Worm (Caenorhabditis elegans) whole organism, L4 larva: Measurements from ENCODE around the gene fip-4.

ENCODE experiments used
- F26F4.8 ChIP-seq: fragments of 200-800 bp; sonication (Bioruptor generic); conservative IDR thresholded peaks from 2 replicates; pipeline ENCODE4 v1.3.6; 2022; ENCODE audit warnings: missing genetic modification characterization, missing compliant biosample characterization
- Y5F2A.4 ChIP-seq: fragments of 200-800 bp; sonication (Bioruptor generic); optimal IDR thresholded peaks from 2 replicates; lab custom pipeline; 2018; ENCODE audit warnings: mild to moderate bottlenecking, missing genetic modification characterization, missing compliant biosample characterization
- ceh-28 ChIP-seq: fragments of 150-350 bp; optimal IDR thresholded peaks from 2 replicates; lab custom pipeline; 2014; ENCODE audit warnings: missing biosample characterization, missing genetic modification reagents, missing genetic modification characterization
- ces-1 ChIP-seq: fragments of 150-350 bp; sonication (generic microtip); optimal IDR thresholded peaks from 4 replicates; lab custom pipeline; 2014; ENCODE audit warnings: missing biosample characterization, missing genetic modification reagents, missing genetic modification characterization
- dve-1 ChIP-seq: sonication (generic microtip); optimal IDR thresholded peaks from 2 replicates; lab custom pipeline; 2017; ENCODE audit warnings: antibody characterized with exemption, mild to moderate bottlenecking, missing genetic modification characterization, missing compliant biosample characterization; ENCODE audit not compliant: insufficient read depth
- lir-3 ChIP-seq: sonication (generic microtip); optimal IDR thresholded peaks from 2 replicates; lab custom pipeline; 2016; ENCODE audit warnings: mild to moderate bottlenecking, missing genetic modification characterization, missing compliant biosample characterization
- lsy-2 ChIP-seq, 2 experiments: fragments of 150-350 bp in 1 of 2; sonication (generic microtip) in 1 of 2; optimal IDR thresholded peaks; 2 replicates each; lab custom pipeline; 2014 to 2017; ENCODE audit warnings: missing biosample characterization in 2 of 2, missing genetic modification characterization in 2 of 2
- nhr-237 ChIP-seq: sonication (generic microtip); optimal IDR thresholded peaks from 2 replicates; lab custom pipeline; 2017; ENCODE audit warnings: missing biosample characterization, missing genetic modification characterization
- nhr-77 ChIP-seq: fragments of 150-350 bp; optimal IDR thresholded peaks from 2 replicates; lab custom pipeline; 2014; ENCODE audit warnings: missing biosample characterization, missing genetic modification characterization
- pha-4 ChIP-seq, 2 experiments: fragments of 150-350 bp in 1 of 2; fragments of 200-800 bp in 1 of 2; sonication (Bioruptor generic) in 1 of 2; IDR thresholded peaks in 1 of 2; optimal IDR thresholded peaks in 1 of 2; 2 replicates each; pipeline versions ENCODE4 v1.3.6 to Lab custom; 2014 to 2022; ENCODE audit warnings: missing genetic modification characterization in 2 of 2, missing genetic modification reagents in 2 of 2, missing biosample characterization in 1 of 2, missing compliant biosample characterization in 1 of 2
- pqm-1 ChIP-seq: sonication (generic microtip); optimal IDR thresholded peaks from 2 replicates; lab custom pipeline; 2017; ENCODE audit warnings: missing biosample characterization, missing genetic modification characterization
- snpc-4 ChIP-seq: fragments of 150-350 bp; optimal IDR thresholded peaks from 2 replicates; lab custom pipeline; 2014; ENCODE audit warnings: missing biosample characterization, missing genetic modification characterization
- unc-130 ChIP-seq: sonication (generic microtip); optimal IDR thresholded peaks from 2 replicates; lab custom pipeline; 2016; ENCODE audit warnings: missing genetic modification reagents, missing genetic modification characterization, missing compliant biosample characterization

DNA sequence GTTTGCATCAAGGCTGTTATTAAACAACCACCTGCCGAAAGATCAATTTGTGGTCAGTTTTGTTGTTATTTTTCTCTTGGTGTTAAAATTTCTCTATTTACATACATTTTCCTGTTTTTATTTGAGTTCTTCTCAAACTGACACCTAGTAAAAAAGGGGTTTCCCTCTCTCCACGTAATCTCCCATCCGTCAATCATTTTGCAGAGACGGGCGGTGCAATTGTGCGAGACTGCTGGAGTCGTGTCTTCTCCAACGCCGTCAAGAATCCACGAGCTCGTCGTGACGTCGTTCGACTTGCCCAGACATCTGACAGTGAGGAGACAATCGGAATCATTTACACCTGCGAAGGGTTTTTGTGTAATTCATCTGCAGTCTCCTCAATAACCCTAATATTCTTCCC lies 15.3 kb upstream of the fip-4 start:
- no peak for TF ChIP-seq nhr-237 (tag; lab: Kevin White, UChicago)
- no peak for TF ChIP-seq lir-3 (tag; lab: Kevin White, UChicago)
- no peak for TF ChIP-seq ceh-28 (tag; lab: Kevin White, UChicago)
- no peak for TF ChIP-seq lsy-2 (tag; optimal IDR thresholded peaks at IDR 0.05; lab: Kevin White, UChicago)
- no peak for TF ChIP-seq snpc-4 (tag; lab: Kevin White, UChicago)
- TF ChIP-seq dve-1: no peak
- no peak for TF ChIP-seq pqm-1 (tag; lab: Kevin White, UChicago)
- no peak for TF ChIP-seq F26F4.8 (GFP tag; lab: Robert Waterston, UW)
- TF ChIP-seq unc-130: no peak
- TF ChIP-seq nhr-77 (tag; lab: Kevin White, UChicago): no peak
- TF ChIP-seq Y5F2A.4 (GFP tag; lab: Kevin White, UChicago): no peak
- no peak for TF ChIP-seq ces-1
- no peak for TF ChIP-seq pha-4 (GFP tag; IDR thresholded peaks at IDR 0.05; lab: Robert Waterston, UW)
- TF ChIP-seq pha-4 (tag; optimal IDR thresholded peaks at IDR 0.05; lab: Kevin White, UChicago): no peak
